Fruit fly (Drosophila melanogaster) whole organism, pupa: ENCODE measurements around the gene pum.

Source experiments
- CG10348 ChIP-seq: fragments of 200-800 bp; sonication (Bioruptor generic); IDR thresholded peaks from 2 replicates; pipeline ENCODE4 v1.3.6; 2022; ENCODE audit warnings: missing biosample characterization, missing genetic modification characterization
- CG12605 ChIP-seq: fragments of 200-800 bp; sonication (Bioruptor generic); IDR thresholded peaks from 2 replicates; pipeline ENCODE4 v1.3.6; 2022; ENCODE audit warnings: missing biosample characterization, missing genetic modification characterization
- CG13204 ChIP-seq: fragments of 200-800 bp; sonication (Bioruptor generic); optimal IDR thresholded peaks from 2 replicates; lab custom pipeline; 2018; ENCODE audit warnings: missing biosample characterization, mild to moderate bottlenecking, missing genetic modification characterization, moderate library complexity
- CG14655 ChIP-seq: fragments of 200-800 bp; sonication (Bioruptor generic); optimal IDR thresholded peaks from 3 replicates; lab custom pipeline; 2017; ENCODE audit warnings: mild to moderate bottlenecking, missing biosample characterization, missing genetic modification reagents, missing genetic modification characterization
- CG15710 ChIP-seq: fragments of 200-800 bp; sonication (Bioruptor generic); optimal IDR thresholded peaks from 2 replicates; lab custom pipeline; 2018; ENCODE audit warnings: missing biosample characterization, mild to moderate bottlenecking, missing genetic modification characterization, moderate library complexity
- CG17806 ChIP-seq: fragments of 200-800 bp; sonication (Bioruptor generic); optimal IDR thresholded peaks from 2 replicates; lab custom pipeline; 2018; ENCODE audit warnings: missing biosample characterization, mild to moderate bottlenecking, missing genetic modification characterization, moderate library complexity
- CG32121 ChIP-seq: fragments of 200-800 bp; sonication (Bioruptor generic); IDR thresholded peaks from 2 replicates; pipeline ENCODE4 v1.3.6; 2022; ENCODE audit warnings: missing biosample characterization, missing genetic modification characterization
- CG34367 ChIP-seq: fragments of 200-800 bp; sonication (Bioruptor generic); optimal IDR thresholded peaks from 2 replicates; lab custom pipeline; 2018; ENCODE audit warnings: missing biosample characterization, mild to moderate bottlenecking, missing genetic modification characterization
- CG4496 ChIP-seq: fragments of 200-800 bp; sonication (Bioruptor generic); IDR thresholded peaks from 3 replicates; pipeline ENCODE4 v1.3.6; 2022; ENCODE audit warnings: missing biosample characterization, missing genetic modification characterization
- CG8159 ChIP-seq: fragments of 200-800 bp; sonication (Bioruptor generic); optimal IDR thresholded peaks from 3 replicates; lab custom pipeline; 2018; ENCODE audit warnings: missing biosample characterization, mild to moderate bottlenecking, missing genetic modification characterization, moderate library complexity
- CG8301 ChIP-seq: fragments of 200-800 bp; sonication (Bioruptor generic); optimal IDR thresholded peaks from 2 replicates; lab custom pipeline; 2018; ENCODE audit warnings: missing biosample characterization, mild to moderate bottlenecking, missing genetic modification characterization
- CG9948 ChIP-seq: fragments of 200-800 bp; sonication (Bioruptor generic); optimal IDR thresholded peaks from 2 replicates; lab custom pipeline; 2018; ENCODE audit warnings: missing biosample characterization, mild to moderate bottlenecking, missing genetic modification characterization, moderate library complexity
- D1 ChIP-seq: fragments of 200-800 bp; sonication (Bioruptor generic); optimal IDR thresholded peaks from 2 replicates; lab custom pipeline; 2018; ENCODE audit warnings: missing biosample characterization, mild to moderate bottlenecking, missing genetic modification characterization, moderate library complexity
- EcR ChIP-seq: fragments of 200-800 bp; sonication (Bioruptor generic); optimal IDR thresholded peaks from 3 replicates; lab custom pipeline; 2019; ENCODE audit warnings: missing biosample characterization, missing genetic modification characterization, mild to moderate bottlenecking, moderate library complexity, missing genetic modification reagents
- Ets98B ChIP-seq: fragments of 200-800 bp; sonication (Bioruptor generic); IDR thresholded peaks from 2 replicates; pipeline ENCODE4 v1.3.6; 2022; ENCODE audit warnings: missing biosample characterization, missing genetic modification characterization
- Pif1A ChIP-seq: fragments of 200-800 bp; sonication (Bioruptor generic); optimal IDR thresholded peaks from 3 replicates; lab custom pipeline; 2016; ENCODE audit warnings: missing biosample characterization, missing genetic modification characterization
- Pif1B ChIP-seq: fragments of 200-800 bp; sonication (Bioruptor generic); optimal IDR thresholded peaks from 3 replicates; lab custom pipeline; 2016; ENCODE audit warnings: missing biosample characterization, missing genetic modification characterization
- Snoo ChIP-seq: fragments of 200-800 bp; sonication (Bioruptor generic); optimal IDR thresholded peaks from 3 replicates; lab custom pipeline; 2017; ENCODE audit warnings: missing biosample characterization, mild to moderate bottlenecking, missing genetic modification characterization, inconsistent platforms
- fd96Ca ChIP-seq: fragments of 200-800 bp; sonication (Bioruptor generic); IDR thresholded peaks from 3 replicates; pipeline ENCODE4 v1.3.6; 2022; ENCODE audit warnings: missing biosample characterization, missing genetic modification characterization
- gl ChIP-seq: fragments of 200-800 bp; sonication (Bioruptor generic); optimal IDR thresholded peaks from 2 replicates; lab custom pipeline; 2018; ENCODE audit warnings: missing biosample characterization, mild to moderate bottlenecking, missing genetic modification characterization
- rn ChIP-seq: fragments of 200-800 bp; sonication (Bioruptor generic); IDR thresholded peaks from 2 replicates; pipeline ENCODE4 v1.3.6; 2022; ENCODE audit warnings: missing biosample characterization, missing genetic modification characterization

The pum gene

DNA sequence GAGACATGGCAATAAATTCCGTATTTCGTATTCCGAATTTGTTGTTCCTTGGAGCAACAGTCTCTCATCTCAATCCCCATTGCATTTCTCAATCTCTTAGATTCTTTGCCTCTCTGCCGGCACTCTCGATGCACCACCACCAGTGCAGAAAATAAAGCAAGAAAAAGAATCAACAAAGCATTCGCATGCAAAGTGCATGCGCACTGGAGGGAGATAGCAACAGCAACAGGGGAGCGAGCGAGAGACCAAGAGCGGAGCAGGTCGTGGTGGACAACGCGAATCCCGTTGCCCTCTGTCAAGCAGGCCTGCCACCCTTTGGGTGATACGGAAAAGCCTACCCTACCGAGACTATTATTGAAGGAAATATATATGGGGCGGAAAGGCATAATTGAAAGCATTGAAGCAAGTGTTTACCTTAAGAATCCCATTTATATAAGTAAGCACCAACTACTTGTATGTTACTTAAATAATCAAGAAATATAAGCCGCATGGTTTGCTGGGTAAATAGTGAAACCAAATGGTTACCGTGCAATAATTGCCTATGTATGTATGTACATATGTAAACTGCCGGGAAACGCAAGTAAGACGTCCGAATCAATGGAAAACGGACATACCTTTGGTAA lies 181.0 kb downstream of the pum start:
- peak; percentile 41 for TF ChIP-seq CG17806
- TF ChIP-seq CG15710 (tag; lab: Kevin White, UChicago): peak; percentile 62
- peak; percentile 91 for TF ChIP-seq gl (tag; lab: Kevin White, UChicago)
- TF ChIP-seq CG9948 (tag; lab: Kevin White, UChicago): no peak
- no peak for TF ChIP-seq Ets98B (GFP tag; lab: Robert Waterston, UW)
- peak; percentile 34 for TF ChIP-seq CG8301 (tag; lab: Kevin White, UChicago)
- TF ChIP-seq fd96Ca: no peak
- TF ChIP-seq CG12605 (GFP tag; lab: Robert Waterston, UW): no peak
- TF ChIP-seq EcR (GFP tag; lab: Kevin White, UChicago): peak; percentile 63
- TF ChIP-seq rn: no peak
- TF ChIP-seq CG4496 (GFP tag; lab: Robert Waterston, UW): no peak
- TF ChIP-seq CG8159 (tag; lab: Kevin White, UChicago): peak; percentile 49
- peak; percentile 26 for TF ChIP-seq Pif1A (GFP tag; lab: Kevin White, UChicago)
- TF ChIP-seq Snoo: no peak
- TF ChIP-seq Pif1B (GFP tag; lab: Kevin White, UChicago): peak; percentile 27
- no peak for TF ChIP-seq CG10348 (GFP tag; lab: Robert Waterston, UW)
- TF ChIP-seq CG14655: peak; percentile 39
- peak; percentile 85 for TF ChIP-seq CG13204 (GFP tag; lab: Kevin White, UChicago)
- no peak for TF ChIP-seq D1 (tag; lab: Kevin White, UChicago)
- peak; percentile 62 for TF ChIP-seq CG34367 (tag; lab: Kevin White, UChicago)
- TF ChIP-seq CG32121 (GFP tag; lab: Robert Waterston, UW): no peak

DNA sequence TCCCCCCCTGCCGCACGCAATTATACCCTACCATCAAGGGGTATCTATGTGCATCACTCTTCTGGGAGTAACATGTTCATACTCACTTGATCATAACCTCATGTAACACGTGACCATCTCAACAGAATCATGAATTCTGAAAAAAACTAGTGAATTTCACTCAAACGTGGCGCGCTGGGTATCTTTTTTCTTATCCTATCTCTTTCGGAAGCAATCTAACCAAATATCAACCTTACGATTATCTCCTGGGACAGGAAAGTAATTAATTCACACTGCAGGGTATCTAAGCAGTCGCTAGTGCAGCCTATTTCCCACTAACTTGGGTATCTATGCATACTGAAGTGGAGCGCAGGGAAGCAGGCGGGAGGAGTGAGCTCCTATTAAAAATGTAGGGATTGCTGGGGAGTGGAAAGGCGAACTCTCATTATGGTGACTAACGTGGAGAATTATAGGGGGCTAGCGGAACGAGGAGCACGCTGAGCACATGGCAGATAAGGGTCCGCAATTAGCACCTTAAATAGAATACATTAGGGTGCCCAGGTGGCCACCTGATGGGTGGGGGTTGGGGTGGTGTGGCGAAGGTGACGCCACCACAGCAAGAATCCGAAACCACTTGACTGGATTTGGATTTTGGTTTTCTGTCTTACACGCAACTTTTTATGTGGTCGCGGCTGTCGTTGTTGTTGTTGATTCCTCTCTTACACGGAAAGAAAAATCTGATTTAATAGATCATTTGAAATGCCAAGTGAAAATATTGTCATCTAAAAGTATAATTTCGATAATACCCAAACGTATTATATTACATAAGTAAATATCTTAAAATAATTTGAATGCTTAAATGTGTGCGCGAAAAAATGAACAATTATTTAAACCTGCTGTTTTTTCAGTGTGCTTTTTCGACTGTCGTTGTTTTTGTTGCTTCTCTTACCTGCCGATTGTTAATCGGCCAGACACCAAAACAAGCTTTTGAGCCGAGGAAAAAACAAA lies 182.1 kb downstream of the pum start:
- TF ChIP-seq CG8301 (tag; lab: Kevin White, UChicago): peak; percentile 92
- peak; percentile 91 for TF ChIP-seq Snoo
- peak; percentile 87 for TF ChIP-seq CG15710 (tag; lab: Kevin White, UChicago)
- no peak for TF ChIP-seq fd96Ca
- TF ChIP-seq gl (tag; lab: Kevin White, UChicago): peak; percentile 78
- peak; percentile 91 for TF ChIP-seq CG17806
- peak; percentile 92 for TF ChIP-seq CG14655
- peak; percentile 41 for TF ChIP-seq D1 (tag; lab: Kevin White, UChicago)
- no peak for TF ChIP-seq CG32121 (GFP tag; lab: Robert Waterston, UW)
- no peak for TF ChIP-seq Ets98B (GFP tag; lab: Robert Waterston, UW)
- peak; percentile 86 for TF ChIP-seq Pif1A (GFP tag; lab: Kevin White, UChicago)
- TF ChIP-seq CG13204 (GFP tag; lab: Kevin White, UChicago): peak; percentile 1
- TF ChIP-seq CG8159 (tag; lab: Kevin White, UChicago): peak; percentile 94
- TF ChIP-seq Pif1B (GFP tag; lab: Kevin White, UChicago): peak; percentile 82
- TF ChIP-seq CG10348 (GFP tag; lab: Robert Waterston, UW): no peak
- TF ChIP-seq CG34367 (tag; lab: Kevin White, UChicago): peak; percentile 84
- TF ChIP-seq CG9948 (tag; lab: Kevin White, UChicago): peak; percentile 91
- no peak for TF ChIP-seq EcR (GFP tag; lab: Kevin White, UChicago)
- TF ChIP-seq CG4496 (GFP tag; lab: Robert Waterston, UW): no peak
- TF ChIP-seq CG12605 (GFP tag; lab: Robert Waterston, UW): no peak

DNA sequence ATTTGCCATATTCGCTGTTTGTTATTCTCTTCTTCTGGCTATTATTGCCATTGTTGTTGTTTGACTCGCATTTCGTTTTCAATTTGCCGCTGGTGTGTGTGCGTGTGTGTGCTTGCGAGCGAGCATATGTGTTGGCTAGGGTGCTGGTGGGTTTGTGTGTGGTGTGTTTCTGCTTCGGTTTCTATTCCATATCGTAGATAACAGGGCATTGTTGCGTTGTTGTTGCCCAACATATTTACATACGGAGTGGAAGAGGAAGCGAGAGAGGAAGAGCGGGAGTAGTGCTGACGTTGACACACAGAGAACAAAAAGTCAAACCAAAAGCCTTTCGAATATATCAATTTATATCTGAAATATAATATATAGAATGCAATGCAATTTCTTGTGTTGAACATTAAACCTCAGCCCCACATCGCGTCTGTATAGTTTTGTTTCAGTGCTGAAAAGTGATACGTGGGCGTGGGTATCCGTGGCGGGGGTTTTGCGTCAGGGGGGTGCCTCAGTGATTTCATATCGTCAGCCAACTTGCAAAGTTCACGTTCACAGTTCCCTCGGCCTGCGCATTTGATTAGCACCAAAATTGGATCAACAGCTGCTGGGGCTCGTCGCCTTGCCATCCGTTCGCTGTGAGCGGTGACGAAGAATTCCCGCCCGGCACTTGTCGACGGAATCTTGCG lies 182.9 kb downstream of the pum start:
- peak; percentile 27 for TF ChIP-seq CG15710 (tag; lab: Kevin White, UChicago)
- peak; percentile 77 for TF ChIP-seq CG14655
- no peak for TF ChIP-seq CG12605 (GFP tag; lab: Robert Waterston, UW)
- TF ChIP-seq gl (tag; lab: Kevin White, UChicago): no peak
- no peak for TF ChIP-seq Snoo
- no peak for TF ChIP-seq rn
- TF ChIP-seq CG9948 (tag; lab: Kevin White, UChicago): peak; percentile 59
- TF ChIP-seq CG10348 (GFP tag; lab: Robert Waterston, UW): no peak
- TF ChIP-seq Pif1A (GFP tag; lab: Kevin White, UChicago): peak; percentile 65
- no peak for TF ChIP-seq fd96Ca
- TF ChIP-seq CG8159 (tag; lab: Kevin White, UChicago): peak; percentile 18
- no peak for TF ChIP-seq CG32121 (GFP tag; lab: Robert Waterston, UW)
- TF ChIP-seq CG34367 (tag; lab: Kevin White, UChicago): peak; percentile 29
- no peak for TF ChIP-seq CG4496 (GFP tag; lab: Robert Waterston, UW)
- no peak for TF ChIP-seq CG13204 (GFP tag; lab: Kevin White, UChicago)
- no peak for TF ChIP-seq Ets98B (GFP tag; lab: Robert Waterston, UW)
- no peak for TF ChIP-seq D1 (tag; lab: Kevin White, UChicago)
- TF ChIP-seq Pif1B (GFP tag; lab: Kevin White, UChicago): peak; percentile 58
- TF ChIP-seq CG17806: peak; percentile 49
- TF ChIP-seq CG8301 (tag; lab: Kevin White, UChicago): peak; percentile 59
- TF ChIP-seq EcR (GFP tag; lab: Kevin White, UChicago): peak; percentile 20

DNA sequence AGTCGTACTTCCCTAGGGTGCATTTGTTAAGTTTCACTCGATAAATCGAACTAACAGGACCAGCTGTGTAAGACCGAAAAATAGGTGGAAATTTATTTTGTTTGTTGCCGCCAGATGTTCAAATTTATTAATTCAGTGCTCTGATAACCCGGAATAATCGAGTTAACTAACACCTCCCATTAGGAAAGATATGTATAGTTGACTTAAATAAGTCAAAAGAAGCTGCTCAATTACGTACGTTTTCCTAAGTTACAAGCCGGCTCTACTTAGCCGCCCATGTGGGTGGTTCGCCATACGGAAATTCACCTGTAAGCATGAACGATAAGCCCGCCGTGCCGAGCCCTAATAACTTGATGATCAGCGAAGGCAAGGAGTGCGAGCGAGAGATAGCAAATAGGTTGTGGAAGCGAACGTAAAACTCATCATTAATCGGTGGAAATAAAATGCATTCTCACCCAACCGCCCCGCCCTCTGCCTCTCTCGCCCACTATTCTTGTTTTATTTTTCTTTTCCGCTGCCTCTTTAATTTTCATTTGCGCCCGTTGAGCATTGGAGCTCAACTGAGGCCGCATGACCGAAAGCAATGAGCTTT lies 183.5 kb downstream of the pum start:
- TF ChIP-seq CG15710 (tag; lab: Kevin White, UChicago) (peak; percentile 64), CG17806 (peak; percentile 16), CG8159 (tag; lab: Kevin White, UChicago) (peak; percentile 71), CG9948 (tag; lab: Kevin White, UChicago) (peak; percentile 40), CG14655 (peak; percentile 69), CG12605 (GFP tag; lab: Robert Waterston, UW) (no peak), CG34367 (tag; lab: Kevin White, UChicago) (peak; percentile 27), CG13204 (GFP tag; lab: Kevin White, UChicago) (no peak), Ets98B (GFP tag; lab: Robert Waterston, UW) (no peak), CG8301 (tag; lab: Kevin White, UChicago) (peak; percentile 57), EcR (GFP tag; lab: Kevin White, UChicago) (no peak), Pif1B (GFP tag; lab: Kevin White, UChicago) (peak; percentile 22), Pif1A (GFP tag; lab: Kevin White, UChicago) (peak; percentile 53), Snoo (peak; percentile 10)
